Fruit fly (Drosophila melanogaster) whole organism, wandering third instar larva: ENCODE data around the gene Bx.

Experiments used
- Abd-B ChIP-seq: fragments of >200 bp; optimal IDR thresholded peaks from 2 replicates; lab custom pipeline; 2017; ENCODE audit warnings: missing biosample characterization, missing genetic modification characterization
- CG32264 ChIP-seq: fragments of 200-800 bp; sonication (Bioruptor generic); optimal IDR thresholded peaks from 2 replicates; lab custom pipeline; 2016; ENCODE audit warnings: missing biosample characterization, missing genetic modification characterization
- CG9705 ChIP-seq: fragments of 200-800 bp; sonication (Bioruptor generic); optimal IDR thresholded peaks from 2 replicates; lab custom pipeline; 2018; ENCODE audit warnings: missing biosample characterization, mild to moderate bottlenecking, missing genetic modification characterization
- CrebA ChIP-seq: fragments of 200-800 bp; sonication (Bioruptor generic); optimal IDR thresholded peaks from 2 replicates; lab custom pipeline; 2016; ENCODE audit warnings: missing biosample characterization, mild to moderate bottlenecking, missing genetic modification characterization, borderline replicate concordance
- Dfd ChIP-seq: fragments of >200 bp; optimal IDR thresholded peaks from 2 replicates; lab custom pipeline; 2017; ENCODE audit warnings: missing biosample characterization, missing genetic modification characterization
- Dif ChIP-seq: fragments of 200-275, 200-300 bp; sonication (Bioruptor generic); optimal IDR thresholded peaks from 2 replicates; lab custom pipeline; 2018; ENCODE audit warnings: missing biosample characterization, missing genetic modification characterization; ENCODE audit not compliant: partially characterized antibody
- GATAd ChIP-seq: sonication (Bioruptor generic); optimal IDR thresholded peaks from 2 replicates; lab custom pipeline; 2016; ENCODE audit warnings: missing biosample characterization, missing genetic modification characterization
- HLH106 ChIP-seq: fragments of 200-800 bp; optimal IDR thresholded peaks from 3 replicates; lab custom pipeline; 2019; ENCODE audit warnings: missing biosample characterization, mild to moderate bottlenecking, missing genetic modification characterization, moderate library complexity
- Hnf4 ChIP-seq: fragments of 200-800 bp; sonication (Bioruptor generic); optimal IDR thresholded peaks from 2 replicates; lab custom pipeline; 2016; ENCODE audit warnings: missing biosample characterization, mild to moderate bottlenecking, missing genetic modification characterization
- Hr78 ChIP-seq: fragments of >200 bp; optimal IDR thresholded peaks from 2 replicates; lab custom pipeline; 2017; ENCODE audit warnings: missing biosample characterization, missing genetic modification characterization
- Hr83 ChIP-seq: fragments of 200-300 bp; sonication (Bioruptor generic); optimal IDR thresholded peaks from 2 replicates; lab custom pipeline; 2016; ENCODE audit warnings: missing biosample characterization, mild to moderate bottlenecking, missing genetic modification characterization, moderate library complexity; ENCODE audit not compliant: poor library complexity, severe bottlenecking
- Jra ChIP-seq: sonication (Bioruptor generic); optimal IDR thresholded peaks from 2 replicates; lab custom pipeline; 2016; ENCODE audit warnings: missing biosample characterization, missing genetic modification characterization
- Mio ChIP-seq: sonication (Bioruptor generic); optimal IDR thresholded peaks from 2 replicates; lab custom pipeline; 2016; ENCODE audit warnings: missing biosample characterization, missing genetic modification characterization
- Myc ChIP-seq: fragments of >200 bp; optimal IDR thresholded peaks from 2 replicates; lab custom pipeline; 2017
- N ChIP-seq: fragments of >200 bp; optimal IDR thresholded peaks from 2 replicates; lab custom pipeline; 2018; ENCODE audit warnings: missing biosample characterization, missing external identifiers, missing genetic modification characterization
- OdsH ChIP-seq: fragments of 200-800 bp; sonication (Bioruptor generic); optimal IDR thresholded peaks from 2 replicates; lab custom pipeline; 2016; ENCODE audit warnings: missing biosample characterization, mild to moderate bottlenecking, missing genetic modification characterization
- Rel ChIP-seq, 2 experiments: fragments of 200-800 bp; sonication (Bioruptor generic) in 1 of 2; optimal IDR thresholded peaks; 2 replicates in 1 of 2; 3 replicates in 1 of 2; lab custom pipeline; 2016 to 2019; ENCODE audit warnings: mild to moderate bottlenecking in 2 of 2, missing biosample characterization in 2 of 2, missing genetic modification characterization in 2 of 2, moderate library complexity in 1 of 2
- Sp1 ChIP-seq: fragments of 200-800 bp; sonication (Bioruptor generic); optimal IDR thresholded peaks from 3 replicates; lab custom pipeline; 2019; ENCODE audit warnings: missing biosample characterization, mild to moderate bottlenecking, missing genetic modification characterization, moderate library complexity
- Vsx2 ChIP-seq: fragments of 200-300, 225-300 bp; sonication (Bioruptor generic); optimal IDR thresholded peaks from 2 replicates; lab custom pipeline; 2018; ENCODE audit warnings: missing biosample characterization, missing genetic modification characterization; ENCODE audit not compliant: partially characterized antibody
- br ChIP-seq: fragments of 200-800 bp; sonication (Bioruptor generic); optimal IDR thresholded peaks from 2 replicates; lab custom pipeline; 2016; ENCODE audit warnings: missing biosample characterization, missing genetic modification characterization
- brk ChIP-seq: fragments of 200-800 bp; sonication (Bioruptor generic); optimal IDR thresholded peaks from 2 replicates; lab custom pipeline; 2016; ENCODE audit warnings: missing biosample characterization, mild to moderate bottlenecking, missing genetic modification characterization
- dl ChIP-seq, 2 experiments: fragments of 175-275, 200-275 bp in 1 of 2; fragments of 200-275 bp in 1 of 2; sonication (Bioruptor generic); optimal IDR thresholded peaks; lab custom pipeline; 2018; ENCODE audit warnings: mild to moderate bottlenecking in 2 of 2, missing biosample characterization in 2 of 2, missing genetic modification characterization in 2 of 2, moderate library complexity in 2 of 2; ENCODE audit not compliant: partially characterized antibody in 2 of 2, insufficient read depth in 1 of 2
- dmrt93B ChIP-seq: fragments of 200-800 bp; sonication (Bioruptor generic); optimal IDR thresholded peaks from 2 replicates; lab custom pipeline; 2018; ENCODE audit warnings: missing biosample characterization, mild to moderate bottlenecking, missing genetic modification characterization
- dsf ChIP-seq: sonication (Bioruptor generic); optimal IDR thresholded peaks from 2 replicates; lab custom pipeline; 2016; ENCODE audit warnings: missing biosample characterization, missing genetic modification characterization, borderline replicate concordance
- ey ChIP-seq: fragments of 200-800 bp; sonication (Bioruptor generic); optimal IDR thresholded peaks from 2 replicates; lab custom pipeline; 2016; ENCODE audit warnings: missing biosample characterization, missing genetic modification characterization
- foxo ChIP-seq, 2 experiments: fragments of 200-800 bp; sonication (Bioruptor generic); optimal IDR thresholded peaks; 2 replicates in 1 of 2; 3 replicates in 1 of 2; lab custom pipeline; 2016 to 2017; ENCODE audit warnings: missing biosample characterization in 2 of 2, missing genetic modification characterization in 2 of 2
- fru ChIP-seq: fragments of 200-800 bp; sonication (Bioruptor generic); optimal IDR thresholded peaks from 3 replicates; lab custom pipeline; 2016; ENCODE audit warnings: missing biosample characterization, mild to moderate bottlenecking, missing genetic modification characterization
- h ChIP-seq: fragments of 200-800 bp; sonication (Bioruptor generic); optimal IDR thresholded peaks from 3 replicates; lab custom pipeline; 2016; ENCODE audit warnings: missing biosample characterization, mild to moderate bottlenecking, missing genetic modification characterization
- jim ChIP-seq: fragments of 175-275, 200-325 bp; sonication (Bioruptor generic); optimal IDR thresholded peaks from 2 replicates; lab custom pipeline; 2016; ENCODE audit warnings: missing biosample characterization, mild to moderate bottlenecking, missing genetic modification characterization
- lola ChIP-seq: fragments of >200 bp; optimal IDR thresholded peaks from 2 replicates; lab custom pipeline; 2017; ENCODE audit warnings: missing biosample characterization, missing genetic modification characterization
- pan ChIP-seq: fragments of >200 bp; optimal IDR thresholded peaks from 2 replicates; lab custom pipeline; 2017
- psq ChIP-seq: fragments of 200-800 bp; sonication (Bioruptor generic); optimal IDR thresholded peaks from 3 replicates; lab custom pipeline; 2017; ENCODE audit warnings: missing biosample characterization, mild to moderate bottlenecking, missing genetic modification characterization, moderate library complexity
- rgr ChIP-seq: fragments of 200-800 bp; sonication (Bioruptor generic); optimal IDR thresholded peaks from 3 replicates; lab custom pipeline; 2016; ENCODE audit warnings: missing biosample characterization, mild to moderate bottlenecking, missing genetic modification characterization
- sage ChIP-seq: fragments of 200-800 bp; sonication (Bioruptor generic); optimal IDR thresholded peaks from 2 replicates; lab custom pipeline; 2016; ENCODE audit warnings: missing biosample characterization, mild to moderate bottlenecking, missing genetic modification characterization
- sv ChIP-seq: fragments of 200-800 bp; sonication (Bioruptor generic); optimal IDR thresholded peaks from 3 replicates; lab custom pipeline; 2016; ENCODE audit warnings: missing biosample characterization, missing genetic modification characterization
- tai ChIP-seq: sonication (Bioruptor generic); optimal IDR thresholded peaks from 2 replicates; lab custom pipeline; 2016; ENCODE audit warnings: missing biosample characterization, missing genetic modification characterization
- usp ChIP-seq: fragments of >200 bp; optimal IDR thresholded peaks from 2 replicates; lab custom pipeline; 2017; ENCODE audit warnings: missing biosample characterization, missing genetic modification characterization
- woc ChIP-seq: sonication (Bioruptor generic); optimal IDR thresholded peaks from 2 replicates; lab custom pipeline; 2016; ENCODE audit warnings: missing biosample characterization, mild to moderate bottlenecking, missing genetic modification characterization

The Bx gene

dm6 chrX:18515205-18515921, at the start of gene Bx, which contains the start of gene HisRS:
Bx (plus strand) TSS chrX:18515428.
HisRS (plus strand) TSS chrX:18515428.
- TF ChIP-seq Myc (peak; percentile 60), usp (GFP tag; lab: Kevin White, UChicago) (no peak)

DNA sequence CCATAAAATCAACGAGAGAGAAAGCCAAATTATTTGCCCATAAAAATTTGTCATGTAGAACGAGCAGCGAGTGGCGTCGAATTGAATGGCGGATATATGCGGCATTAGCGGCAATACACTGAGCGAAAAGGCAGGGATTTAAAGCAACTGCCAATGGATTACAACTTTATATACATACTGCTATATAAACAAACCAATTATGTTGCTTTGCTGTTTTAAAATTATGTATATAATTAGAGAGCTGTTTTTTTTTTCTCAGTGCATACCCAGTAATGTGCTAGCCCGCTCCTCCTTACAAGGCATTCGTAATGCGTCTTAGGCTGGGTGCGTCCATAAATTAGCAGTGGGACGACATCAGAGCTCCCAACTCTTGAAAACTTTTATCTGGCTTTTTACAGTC, 47.3 kb upstream of the Bx start:
- TF ChIP-seq Hr83 (GFP tag; lab: Kevin White, UChicago) (no peak), Vsx2 (GFP tag; lab: Kevin White, UChicago) (no peak), Dif (GFP tag; lab: Kevin White, UChicago) (no peak), br (no peak)
- TF ChIP-seq, all 38 proteins: peak for 0

DNA sequence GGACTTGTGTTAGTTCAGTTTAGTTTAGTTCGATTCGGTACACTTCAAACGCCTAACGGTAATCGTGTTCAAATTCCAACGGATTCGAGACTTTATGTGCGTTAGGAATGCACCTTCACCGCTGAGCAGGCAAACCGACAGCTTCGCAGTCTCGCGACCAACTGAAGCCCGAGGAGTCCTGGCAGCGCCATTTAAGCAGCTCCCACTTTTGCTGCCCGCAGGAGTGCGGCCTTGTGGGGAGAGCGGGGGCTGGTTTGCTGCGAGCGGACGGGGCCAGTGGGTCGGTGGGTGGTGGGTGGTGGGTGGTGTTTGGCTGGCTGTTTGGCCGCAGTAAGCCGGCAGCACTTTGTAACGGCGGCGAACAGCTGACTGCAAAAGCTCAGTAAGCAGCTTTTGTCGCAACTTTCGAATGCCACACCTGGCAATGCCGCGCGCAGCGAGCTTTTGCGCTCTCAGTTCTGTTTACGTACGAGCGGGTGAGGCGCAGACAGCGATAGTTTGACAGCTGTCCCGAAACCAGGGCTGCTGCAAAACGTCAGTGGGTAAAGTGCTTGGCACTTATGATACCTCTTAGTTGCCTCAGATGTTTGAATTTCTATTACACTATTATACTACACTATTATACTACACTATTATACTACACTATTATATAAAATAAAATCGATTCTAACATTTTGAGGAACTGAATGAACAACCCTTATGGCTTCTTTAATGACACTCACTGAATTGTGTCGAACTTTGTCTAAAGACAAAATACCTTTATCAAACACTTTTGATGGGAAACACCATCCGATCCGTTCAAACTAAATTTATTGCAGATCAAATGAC, 35.7 kb upstream of the Bx start, which contains the start of gene CG32547:
CG32547 (minus strand) TSS at position 181 of the 828 bp plus-strand sequence.
- TF ChIP-seq dmrt93B, result no peak
- TF ChIP-seq CG9705, result peak; percentile 14
- no peak for TF ChIP-seq Hr78
- no peak for TF ChIP-seq CG32264 (GFP tag; lab: Kevin White, UChicago)
- no peak for TF ChIP-seq usp (GFP tag; lab: Kevin White, UChicago)
- TF ChIP-seq woc (GFP tag; lab: Kevin White, UChicago), result peak; percentile 67
- TF ChIP-seq N (GFP tag; lab: Kevin White, UChicago), result no peak
- TF ChIP-seq dl (GFP tag; optimal IDR thresholded peaks at IDR 0.05; lab: Kevin White, UChicago; ENCODE audit: insufficient read depth in 1 of 2, partially characterized antibody in 2 of 2), result no peak
- TF ChIP-seq dsf, result no peak
- TF ChIP-seq jim (GFP tag; lab: Kevin White, UChicago), result no peak
- no peak for TF ChIP-seq br
- TF ChIP-seq CrebA (GFP tag; lab: Kevin White, UChicago), result no peak
- TF ChIP-seq Rel (GFP tag; optimal IDR thresholded peaks at IDR 0.05; lab: Kevin White, UChicago), result no peak
- peak; percentile 4 for TF ChIP-seq Rel (tag; optimal IDR thresholded peaks at IDR 0.05; lab: Kevin White, UChicago)
- peak; percentile 80 for TF ChIP-seq pan
- no peak for TF ChIP-seq Hr83 (GFP tag; lab: Kevin White, UChicago)
- TF ChIP-seq tai, result no peak
- TF ChIP-seq Dfd (GFP tag; lab: Kevin White, UChicago), result no peak
- peak; percentile 40 for TF ChIP-seq HLH106 (tag; lab: Kevin White, UChicago)
- TF ChIP-seq foxo (GFP tag; optimal IDR thresholded peaks at IDR 0.05; lab: Kevin White, UChicago), result peak in 1 of 2 experiments; percentile 48
- no peak for TF ChIP-seq GATAd (GFP tag; lab: Kevin White, UChicago)
- TF ChIP-seq Vsx2 (GFP tag; lab: Kevin White, UChicago), result no peak
- no peak for TF ChIP-seq Jra (GFP tag; lab: Kevin White, UChicago)
- no peak for TF ChIP-seq lola (GFP tag; lab: Kevin White, UChicago)
- TF ChIP-seq fru, result peak; percentile 77
- TF ChIP-seq sage (GFP tag; lab: Kevin White, UChicago), result no peak
- TF ChIP-seq rgr, result no peak
- peak; percentile 35 for TF ChIP-seq h (GFP tag; lab: Kevin White, UChicago)
- no peak for TF ChIP-seq Myc
- TF ChIP-seq Abd-B, result no peak
- TF ChIP-seq OdsH, result no peak
- no peak for TF ChIP-seq Mio (GFP tag; lab: Kevin White, UChicago)
- no peak for TF ChIP-seq sv (GFP tag; lab: Kevin White, UChicago)
- TF ChIP-seq Sp1 (GFP tag; lab: Kevin White, UChicago), result no peak
- TF ChIP-seq ey (GFP tag; lab: Kevin White, UChicago), result no peak
- TF ChIP-seq Hnf4 (GFP tag; lab: Kevin White, UChicago), result no peak
- TF ChIP-seq psq (GFP tag; lab: Kevin White, UChicago), result peak; percentile 88
- no peak for TF ChIP-seq Dif (GFP tag; lab: Kevin White, UChicago)
- no peak for TF ChIP-seq brk (GFP tag; lab: Kevin White, UChicago)
- TF ChIP-seq, all 38 proteins: peak for 9
